Worm (Caenorhabditis elegans): Measurements from ENCODE around the gene nas-25.

Gene nas-25

ce11 chrII:8806921-8807320, 18.9 kb upstream of the nas-25 start, which contains the start of gene pho-13:
Gene pho-13, minus strand, starts transcription at chrII:8807021.
- TF ChIP-seq dao-5 (tag; optimal IDR thresholded peaks at IDR 0.05) (no peak), him-1 (tag; optimal IDR thresholded peaks at IDR 0.05) (no peak), W03F9.2 (tag; optimal IDR thresholded peaks at IDR 0.05) (no peak)

- TF ChIP-seq dao-5 (tag; optimal IDR thresholded peaks at IDR 0.05) (no peak), him-1 (tag; optimal IDR thresholded peaks at IDR 0.05) (no peak), W03F9.2 (tag; optimal IDR thresholded peaks at IDR 0.05) (no peak)
Observed at ce11 chrII:8808482-8808881, 17.4 kb upstream of the nas-25 start, which contains the start of gene F07H5.10. Gene F07H5.10, minus strand, starts transcription at chrII:8808582.

ce11 chrII:8810679-8811413, 15.0 kb upstream of the nas-25 start, which contains the start of the genes F46C5.9 and rer-1:
Gene F46C5.9, minus strand, starts transcription at chrII:8810729.
Gene rer-1, plus strand, starts transcription at chrII:8811370.
- TF ChIP-seq W03F9.2 (tag; optimal IDR thresholded peaks at IDR 0.05) (peak; percentile 60), dao-5 (tag; optimal IDR thresholded peaks at IDR 0.05) (no peak)

ce11 chrII:8811825-8812224, 14.0 kb upstream of the nas-25 start:
- TF ChIP-seq him-1 (tag; optimal IDR thresholded peaks at IDR 0.05) (no peak), W03F9.2 (tag; optimal IDR thresholded peaks at IDR 0.05) (no peak), dao-5 (tag; optimal IDR thresholded peaks at IDR 0.05) (no peak)

- TF ChIP-seq W03F9.2 (tag; optimal IDR thresholded peaks at IDR 0.05), result no peak
- no peak for TF ChIP-seq him-1 (tag; optimal IDR thresholded peaks at IDR 0.05)
- no peak for TF ChIP-seq dao-5 (tag; optimal IDR thresholded peaks at IDR 0.05)
Observed at ce11 chrII:8812346-8812745, 13.5 kb upstream of the nas-25 start.

- TF ChIP-seq W03F9.2 (tag; optimal IDR thresholded peaks at IDR 0.05) (no peak), dao-5 (tag; optimal IDR thresholded peaks at IDR 0.05) (no peak)
Observed at ce11 chrII:8813659-8814058, 12.2 kb upstream of the nas-25 start.

- no peak for TF ChIP-seq W03F9.2 (tag; optimal IDR thresholded peaks at IDR 0.05)
- no peak for TF ChIP-seq dao-5 (tag; optimal IDR thresholded peaks at IDR 0.05)
- no peak for TF ChIP-seq him-1 (tag; optimal IDR thresholded peaks at IDR 0.05)
Observed at ce11 chrII:8814231-8814630, 11.6 kb upstream of the nas-25 start.

- TF ChIP-seq dao-5 (tag; optimal IDR thresholded peaks at IDR 0.05) (no peak), him-1 (tag; optimal IDR thresholded peaks at IDR 0.05) (no peak), W03F9.2 (tag; optimal IDR thresholded peaks at IDR 0.05) (no peak)
Observed at ce11 chrII:8817225-8817624, 8.6 kb upstream of the nas-25 start.

ce11 chrII:8818257-8818656, 7.6 kb upstream of the nas-25 start:
- no peak for TF ChIP-seq him-1 (tag; optimal IDR thresholded peaks at IDR 0.05)
- TF ChIP-seq W03F9.2 (tag; optimal IDR thresholded peaks at IDR 0.05), result no peak
- no peak for TF ChIP-seq dao-5 (tag; optimal IDR thresholded peaks at IDR 0.05)

- TF ChIP-seq W03F9.2 (tag; optimal IDR thresholded peaks at IDR 0.05) (no peak), him-1 (tag; optimal IDR thresholded peaks at IDR 0.05) (no peak), dao-5 (tag; optimal IDR thresholded peaks at IDR 0.05) (no peak)
Observed at ce11 chrII:8818978-8819896, 6.6 kb upstream of the nas-25 start, which contains the start of gene F46C5.10. Gene F46C5.10, minus strand, starts transcription at chrII:8819028.

ce11 chrII:8820126-8820972, 5.5 kb upstream of the nas-25 start:
- TF ChIP-seq him-1 (tag; optimal IDR thresholded peaks at IDR 0.05) (no peak), dao-5 (tag; optimal IDR thresholded peaks at IDR 0.05) (no peak), W03F9.2 (tag; optimal IDR thresholded peaks at IDR 0.05) (no peak)

- TF ChIP-seq dao-5 (tag; optimal IDR thresholded peaks at IDR 0.05) (no peak), W03F9.2 (tag; optimal IDR thresholded peaks at IDR 0.05) (no peak), him-1 (tag; optimal IDR thresholded peaks at IDR 0.05) (no peak)
Observed at ce11 chrII:8821140-8821595, 4.7 kb upstream of the nas-25 start, which contains the start of gene F46C5.1. Gene F46C5.1, minus strand, starts transcription at chrII:8821190.

ce11 chrII:8822711-8823110, 3.2 kb upstream of the nas-25 start:
- TF ChIP-seq dao-5 (tag; optimal IDR thresholded peaks at IDR 0.05) (no peak), him-1 (tag; optimal IDR thresholded peaks at IDR 0.05) (no peak), W03F9.2 (tag; optimal IDR thresholded peaks at IDR 0.05) (no peak)

Data from whole organism, L4/young adult.